Worm (Caenorhabditis elegans): Measurements from ENCODE around the gene T24H10.4.

T24H10.4 gene

DNA sequence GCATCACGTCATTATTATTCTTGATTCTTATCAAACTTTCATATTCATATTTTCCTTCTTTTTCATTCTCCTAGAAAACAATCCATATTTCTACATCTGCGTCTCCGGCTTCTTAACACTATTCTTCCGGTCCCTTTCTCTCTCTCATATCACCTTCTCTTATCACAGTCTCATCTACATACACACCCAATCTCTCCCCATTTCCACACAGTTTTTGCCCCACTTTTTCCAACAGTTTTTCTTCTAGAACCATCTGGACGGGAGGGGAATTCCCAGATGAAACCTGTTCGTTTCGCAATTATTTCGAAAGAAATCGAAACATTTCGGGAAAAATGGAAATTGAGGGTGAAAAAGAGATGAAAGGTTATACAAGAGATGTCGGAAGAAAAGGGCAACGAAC is 18.8 kb downstream of the T24H10.4 start (continued):
- no peak for TF ChIP-seq ces-1 (GFP tag; optimal IDR thresholded peaks at IDR 0.05)
- no peak for TF ChIP-seq tag-97 (GFP tag; IDR thresholded peaks at IDR 0.05)
- TF ChIP-seq attf-4 (tag; optimal IDR thresholded peaks at IDR 0.05): no peak
- no peak for TF ChIP-seq dmd-8 (GFP tag; IDR thresholded peaks at IDR 0.05)
- no peak for TF ChIP-seq lir-3 (tag; optimal IDR thresholded peaks at IDR 0.05)
- TF ChIP-seq nhr-102 (tag; optimal IDR thresholded peaks at IDR 0.05): peak; percentile 19
- TF ChIP-seq dmd-6 (GFP tag; IDR thresholded peaks at IDR 0.05): peak; percentile 82
- no peak for TF ChIP-seq nhr-237 (tag; optimal IDR thresholded peaks at IDR 0.05)
- TF ChIP-seq egl-43 (GFP tag; IDR thresholded peaks at IDR 0.05): no peak
- peak; percentile 84 for TF ChIP-seq dve-1 (tag; optimal IDR thresholded peaks at IDR 0.05; ENCODE audit: insufficient read depth)
- TF ChIP-seq zag-1 (tag; optimal IDR thresholded peaks at IDR 0.05): no peak
- TF ChIP-seq spr-3 (GFP tag; optimal IDR thresholded peaks at IDR 0.05): no peak
- TF ChIP-seq zfp-3 (GFP tag; conservative IDR thresholded peaks at IDR 0.05): peak; percentile 67
- no peak for TF ChIP-seq lin-15B (tag; optimal IDR thresholded peaks at IDR 0.05)
- peak; percentile 82 for TF ChIP-seq pqm-1 (tag; optimal IDR thresholded peaks at IDR 0.05)
- no peak for TF ChIP-seq aha-1 (tag)
- no peak for TF ChIP-seq sdz-12 (GFP tag; optimal IDR thresholded peaks at IDR 0.05)
- no peak for TF ChIP-seq unc-39 (tag; optimal IDR thresholded peaks at IDR 0.05)
- no peak for TF ChIP-seq D1046.2 (GFP tag; IDR thresholded peaks at IDR 0.05)
- peak; percentile 42 for TF ChIP-seq dpl-1 (GFP tag; optimal IDR thresholded peaks at IDR 0.05)
- TF ChIP-seq nhr-6 (tag; optimal IDR thresholded peaks at IDR 0.05): peak; percentile 51
- no peak for TF ChIP-seq F26F4.8 (GFP tag; conservative IDR thresholded peaks at IDR 0.05)
- 0 out of 2 replicates have a peak, but pooled peaks have one; percentile 12 for TF ChIP-seq php-3 (GFP tag; IDR thresholded peaks at IDR 0.05)
- TF ChIP-seq ceh-32 (tag; optimal IDR thresholded peaks at IDR 0.05; ENCODE audit: poor library complexity): no peak
- TF ChIP-seq ceh-20 (GFP tag; IDR thresholded peaks at IDR 0.05): no peak
- peak in 1 of 2 experiments; percentile 11 for TF ChIP-seq hif-1 (tag; optimal IDR thresholded peaks at IDR 0.05)
- TF ChIP-seq mep-1 (tag; optimal IDR thresholded peaks at IDR 0.05): peak; percentile 40
- peak; percentile 44 to 68 for TF ChIP-seq lsy-2 (tag; optimal IDR thresholded peaks at IDR 0.05)
- 0 out of 4 replicates have a peak, but pooled peaks of 1 of the 2 experiments have one; percentile 26 for TF ChIP-seq madf-5 (GFP tag; IDR thresholded peaks at IDR 0.05)
- TF ChIP-seq nhr-28 (tag; optimal IDR thresholded peaks at IDR 0.05): peak; percentile 86
- TF ChIP-seq dmd-9 (GFP tag; IDR thresholded peaks at IDR 0.05): no peak
- TF ChIP-seq lin-38 (GFP tag; IDR thresholded peaks at IDR 0.05): peak; percentile 26; the same call in 1 of the 2 replicates
- no peak for TF ChIP-seq snpc-4 (tag; optimal IDR thresholded peaks at IDR 0.05)
- no peak for TF ChIP-seq daf-16 (GFP tag; optimal IDR thresholded peaks at IDR 0.05)
- peak; percentile 85 for TF ChIP-seq daf-16 (tag; optimal IDR thresholded peaks at IDR 0.05)
- peak; percentile 65 for TF ChIP-seq cey-2 (tag; optimal IDR thresholded peaks at IDR 0.05; ENCODE audit: borderline replicate concordance, insufficient read depth)
- TF ChIP-seq daf-12 (tag; optimal IDR thresholded peaks at IDR 0.05): no peak
- peak; percentile 33 for TF ChIP-seq nhr-11 (tag; optimal IDR thresholded peaks at IDR 0.05)
- TF ChIP-seq set-16 (GFP tag; IDR thresholded peaks at IDR 0.05): no peak
- TF ChIP-seq zip-2 (tag; optimal IDR thresholded peaks at IDR 0.05): peak; percentile 38
- peak; percentile 42 for TF ChIP-seq nhr-10 (tag; optimal IDR thresholded peaks at IDR 0.05)
- TF ChIP-seq ceh-28 (tag; optimal IDR thresholded peaks at IDR 0.05): no peak

ce11 chrII:9130339-9130738 is 21.0 kb downstream of the T24H10.4 start:
- TF ChIP-seq zfp-3 (GFP tag; conservative IDR thresholded peaks at IDR 0.05) (no peak), lsy-2 (tag; optimal IDR thresholded peaks at IDR 0.05) (peak in 1 of 2 experiments; percentile 3), mxl-3 (GFP tag; optimal IDR thresholded peaks at IDR 0.05) (peak; percentile 11)

Data from whole organism, L4 larva.